Fruit fly (Drosophila melanogaster) whole organism, larva: Measurements from ENCODE around the gene capt.
A peak's percentile ranks its signal among the peaks of the same experiment; 100 is the strongest.

ENCODE experiments used
- noc ChIP-seq: fragments of 200-800 bp; sonication (Bioruptor generic); optimal IDR thresholded peaks from 3 replicates; lab custom pipeline; 2019; ENCODE audit warnings: missing biosample characterization, mild to moderate bottlenecking, missing genetic modification characterization, moderate library complexity

capt gene

DNA sequence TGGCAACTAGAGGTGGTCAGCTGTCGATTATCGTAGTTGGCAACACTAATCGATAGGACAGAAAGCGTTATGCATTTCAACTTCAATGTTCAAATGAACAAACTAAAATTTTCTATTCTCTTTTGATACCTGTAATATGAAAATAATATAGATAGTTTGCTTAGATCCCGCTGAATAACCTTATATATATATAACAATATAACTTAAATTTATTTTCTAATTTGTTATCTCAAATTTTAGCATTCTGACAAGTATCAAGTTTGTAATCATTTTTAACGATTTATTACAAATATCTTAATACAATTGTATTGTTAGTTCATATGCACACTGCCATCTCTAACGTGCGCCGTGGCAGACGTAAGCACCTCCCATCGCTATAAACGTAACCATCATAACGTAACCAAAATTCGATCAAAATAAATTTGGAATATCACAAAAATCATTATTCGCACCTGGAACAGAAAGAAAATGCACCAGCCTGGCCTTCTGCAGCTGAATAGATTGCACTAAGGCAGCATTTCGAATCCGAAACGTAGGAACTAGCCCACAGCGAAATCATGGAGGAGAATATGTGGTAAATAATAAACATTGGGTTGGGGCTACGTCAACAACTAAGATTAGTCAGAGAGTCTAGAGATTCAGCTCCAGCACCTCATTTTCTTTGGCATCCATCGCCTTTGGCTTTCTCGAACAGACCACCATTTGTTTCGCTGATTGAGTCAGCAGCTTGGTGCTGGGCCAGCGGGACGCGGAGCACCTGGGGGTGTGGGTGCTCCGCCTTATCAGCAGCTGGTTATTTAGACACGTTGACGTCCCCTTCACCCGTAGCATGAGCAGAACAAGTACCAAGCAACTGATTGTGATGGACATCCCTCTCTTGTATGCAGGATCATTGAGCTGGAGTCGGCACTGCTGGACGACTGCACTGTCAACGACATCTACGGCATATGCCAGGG, 28.9 kb downstream of the capt start, which contains the start of the genes Pino and TBC1D23:
Gene Pino, minus strand, starts transcription at position 22 of the 956 bp plus-strand sequence.
Gene TBC1D23, plus strand, starts transcription at position 385 of the 956 bp plus-strand sequence.
- peak; percentile 63 for TF ChIP-seq noc

dm6 chr2L:1128344-1128931, 29.6 kb downstream of the capt start:
- no peak for TF ChIP-seq noc

- TF ChIP-seq noc: peak; percentile 58
Measured at dm6 chr2L:1127434-1128089, 30.5 kb downstream of the capt start.

- no peak for TF ChIP-seq noc
Measured at dm6 chr2L:1126527-1126926, 31.5 kb downstream of the capt start.

dm6 chr2L:1125437-1125836, 32.6 kb downstream of the capt start:
- TF ChIP-seq noc: no peak

DNA sequence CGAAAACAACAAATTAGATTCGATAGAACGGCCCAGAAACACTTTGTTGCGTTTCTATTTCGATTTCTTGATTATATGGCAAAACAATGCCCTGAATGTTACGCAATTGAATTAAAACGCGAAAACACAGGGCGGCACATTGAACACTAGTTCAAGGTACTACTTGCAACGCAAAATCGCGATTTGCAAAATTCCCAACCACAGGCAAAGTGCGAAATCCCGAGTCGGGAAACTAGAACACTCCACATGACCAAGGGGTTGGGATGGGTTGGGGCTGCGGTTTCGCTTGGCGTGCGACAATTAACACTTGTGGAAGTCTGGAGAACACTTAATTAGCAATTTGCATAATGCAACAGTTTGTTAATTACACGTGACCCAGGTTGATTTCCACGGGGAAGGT, 33.8 kb downstream of the capt start:
- TF ChIP-seq noc: no peak

DNA sequence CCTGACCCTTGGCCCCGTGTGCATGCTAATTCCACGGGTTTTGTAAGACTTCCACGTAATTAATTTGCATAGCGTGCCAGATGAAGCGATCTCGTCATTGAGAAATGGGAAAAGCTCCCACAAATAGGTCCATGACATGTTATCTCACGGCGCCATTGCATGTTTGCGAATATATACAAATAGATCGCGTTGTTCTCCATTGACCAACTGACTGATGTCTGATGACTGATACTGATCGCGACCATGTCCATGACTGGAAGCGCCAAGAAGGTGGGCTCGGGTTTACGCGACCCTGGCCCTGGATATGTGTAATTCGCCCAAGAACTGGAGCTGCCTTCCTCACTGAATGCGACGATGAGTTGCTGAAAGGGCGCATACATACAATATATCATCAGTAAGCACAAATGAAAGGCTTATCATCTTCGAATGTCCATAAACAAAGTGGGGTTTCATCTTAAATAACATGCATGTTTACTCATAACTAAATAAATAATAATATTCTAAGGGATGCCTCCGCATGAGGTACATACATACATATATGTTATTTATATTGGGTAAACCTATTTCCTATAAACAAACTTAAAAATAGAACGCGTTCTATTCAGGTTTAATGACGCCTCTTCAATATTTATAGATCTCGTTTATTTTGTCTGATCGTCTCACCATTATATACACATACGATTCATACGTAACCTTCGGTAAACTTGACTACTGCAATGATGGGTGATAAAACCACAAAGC, 34.8 kb downstream of the capt start:
- TF ChIP-seq noc: no peak

DNA sequence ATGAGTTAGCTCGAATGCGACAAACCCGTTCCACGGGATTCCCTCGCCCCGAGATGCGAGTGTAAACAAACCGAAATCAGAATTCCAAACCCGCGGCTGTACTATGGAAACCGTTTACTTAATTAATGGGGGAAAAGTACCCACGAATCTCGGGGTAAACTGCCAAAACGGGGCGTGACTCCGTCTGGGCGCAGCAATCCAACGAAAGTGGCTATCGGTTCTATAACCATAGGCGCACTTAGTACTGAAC, 35.4 kb downstream of the capt start:
- no peak for TF ChIP-seq noc

- TF ChIP-seq noc: no peak
Measured at dm6 chr2L:1121942-1122710, 35.9 kb downstream of the capt start.

dm6 chr2L:1120206-1120902, 37.7 kb downstream of the capt start:
- TF ChIP-seq noc: no peak

DNA sequence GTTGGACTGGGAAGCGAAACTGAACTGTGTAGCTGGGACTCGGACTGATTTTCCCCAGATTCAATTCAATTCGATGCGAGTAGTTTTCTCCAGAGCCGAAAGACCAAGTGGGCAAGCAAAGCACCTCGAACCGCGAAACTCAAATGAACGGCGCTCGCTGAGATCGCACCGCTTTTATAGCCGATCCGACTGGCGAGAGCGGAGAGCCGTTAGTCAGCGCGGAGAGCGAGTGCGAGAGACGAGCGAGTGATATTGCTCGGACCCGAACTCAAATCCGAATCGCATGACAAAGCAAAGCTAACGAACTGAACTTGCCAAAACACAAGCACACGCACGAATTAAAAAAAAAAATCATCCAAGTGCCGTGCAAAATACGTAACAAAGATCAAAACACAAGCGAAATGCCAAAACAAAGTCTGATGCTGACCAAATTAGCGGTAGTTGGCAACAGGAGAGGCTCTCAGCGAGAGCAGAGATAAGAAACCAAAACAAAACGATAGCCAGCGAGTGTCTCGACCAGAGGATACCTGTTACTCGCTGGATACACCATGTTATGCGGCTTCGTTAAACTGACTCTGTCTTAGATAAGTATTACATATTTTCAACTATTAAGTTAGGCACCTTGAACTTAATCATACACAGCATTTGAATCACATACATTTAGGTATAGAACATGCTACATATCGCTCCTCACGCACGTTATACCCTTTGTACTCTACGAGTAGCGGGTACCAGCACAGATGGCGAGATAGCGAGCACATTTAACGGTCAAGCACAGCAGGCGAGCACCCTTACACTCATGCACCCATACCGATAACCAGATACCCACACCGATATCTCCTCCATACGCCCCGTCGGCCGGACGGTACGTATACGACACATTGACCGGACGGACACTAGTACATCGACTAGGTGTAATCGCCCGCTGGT, 38.9 kb downstream of the capt start:
- peak; percentile 96 for TF ChIP-seq noc

- TF ChIP-seq noc: no peak
Measured at dm6 chr2L:1118149-1118548, 39.9 kb downstream of the capt start.

- TF ChIP-seq noc: peak; percentile 43
Measured at dm6 chr2L:1116661-1117322, 41.3 kb downstream of the capt start.

DNA sequence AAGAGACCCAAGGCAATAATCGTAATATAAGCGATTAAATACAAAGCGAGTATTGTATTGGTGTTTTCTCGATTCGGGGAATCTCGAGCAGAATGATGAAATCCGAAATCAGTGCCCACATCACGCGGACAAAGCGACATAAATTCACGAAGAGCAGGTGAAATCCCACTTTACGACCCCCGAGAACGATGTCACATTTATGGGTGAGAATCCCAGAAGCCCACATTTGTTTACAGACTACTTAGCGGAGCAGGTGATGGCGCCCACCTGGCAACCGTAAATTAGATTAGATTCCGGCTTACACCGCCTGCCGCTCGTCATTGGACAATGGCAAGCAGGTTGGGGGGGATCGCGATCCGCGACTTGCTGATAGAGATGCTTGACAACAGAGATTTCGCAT, 43.8 kb downstream of the capt start:
- TF ChIP-seq noc: peak; percentile 69
